Worm (Caenorhabditis elegans) whole organism, L3 larva: Measurements from ENCODE around the gene R08E3.1.

Experiments
- ama-1 ChIP-seq: fragments of 150-350 bp; optimal IDR thresholded peaks from 2 replicates; lab custom pipeline; 2018
- ceh-28 ChIP-seq: fragments of 150-350 bp; optimal IDR thresholded peaks from 2 replicates; lab custom pipeline; 2014; ENCODE audit warnings: missing biosample characterization, missing genetic modification reagents, missing genetic modification characterization
- jun-1 ChIP-seq: fragments of 150-350 bp; optimal IDR thresholded peaks from 2 replicates; lab custom pipeline; 2014; ENCODE audit warnings: missing biosample characterization, missing genetic modification reagents, missing genetic modification characterization
- lin-15B ChIP-seq: fragments of 150-350 bp; optimal IDR thresholded peaks from 2 replicates; lab custom pipeline; 2014; ENCODE audit warnings: missing biosample characterization, missing genetic modification characterization
- nfya-1 ChIP-seq: sonication (generic microtip); optimal IDR thresholded peaks from 2 replicates; lab custom pipeline; 2017; ENCODE audit warnings: missing genetic modification characterization, mild to moderate bottlenecking, missing compliant biosample characterization, antibody characterized with exemption, moderate library complexity; ENCODE audit not compliant: insufficient read depth
- nhr-25 ChIP-seq: sonication (generic microtip); optimal IDR thresholded peaks from 2 replicates; lab custom pipeline; 2017; ENCODE audit warnings: missing biosample characterization, missing genetic modification characterization
- nhr-76 ChIP-seq: fragments of 150-350 bp; sonication (generic microtip); optimal IDR thresholded peaks from 5 replicates; lab custom pipeline; 2014; ENCODE audit warnings: missing biosample characterization, missing genetic modification characterization
- nhr-77 ChIP-seq: fragments of 150-350 bp; optimal IDR thresholded peaks from 2 replicates; lab custom pipeline; 2014; ENCODE audit warnings: missing biosample characterization, missing genetic modification characterization
- tbx-2 ChIP-seq: sonication (generic microtip); optimal IDR thresholded peaks from 2 replicates; lab custom pipeline; 2016; ENCODE audit warnings: mild to moderate bottlenecking, missing genetic modification characterization, missing compliant biosample characterization
- zag-1 ChIP-seq: fragments of 150-350 bp; optimal IDR thresholded peaks from 2 replicates; lab custom pipeline; 2014; ENCODE audit warnings: missing biosample characterization, missing genetic modification characterization
- ztf-11 ChIP-seq: fragments of 150-350 bp; optimal IDR thresholded peaks from 2 replicates; lab custom pipeline; 2014; ENCODE audit warnings: missing biosample characterization, missing genetic modification characterization

- TF ChIP-seq lin-15B, result no peak
- no peak for TF ChIP-seq nhr-25 (tag; lab: Kevin White, UChicago)
- no peak for TF ChIP-seq nhr-76 (tag; lab: Kevin White, UChicago)
- no peak for TF ChIP-seq ama-1 (lab: Kevin White, UChicago)
- TF ChIP-seq zag-1 (tag; lab: Kevin White, UChicago), result no peak
- TF ChIP-seq nhr-77 (tag; lab: Kevin White, UChicago), result no peak
- no peak for TF ChIP-seq jun-1 (tag; lab: Kevin White, UChicago)
- TF ChIP-seq tbx-2 (tag; lab: Kevin White, UChicago), result no peak
- no peak for TF ChIP-seq ceh-28 (tag; lab: Kevin White, UChicago)
- TF ChIP-seq nfya-1 (tag; lab: Kevin White, UChicago), result no peak
- TF ChIP-seq ztf-11, result no peak
These were observed 31.8 kb upstream of the R08E3.1 start for ce11 chrX:4790614-4791013.
